Worm (Caenorhabditis elegans): Measurements from ENCODE around the gene Y39A1A.22.

- TF ChIP-seq ets-4 (tag; optimal IDR thresholded peaks at IDR 0.05) (no peak), ceh-14 (tag; optimal IDR thresholded peaks at IDR 0.05) (no peak), nhr-232 (tag; optimal IDR thresholded peaks at IDR 0.05) (no peak), elt-2 (tag; optimal IDR thresholded peaks at IDR 0.05) (no peak), unc-3 (GFP tag; conservative IDR thresholded peaks at IDR 0.05) (no peak), unc-3 (tag; optimal IDR thresholded peaks at IDR 0.05) (no peak), pat-9 (tag; optimal IDR thresholded peaks at IDR 0.05) (no peak), nhr-11 (tag; optimal IDR thresholded peaks at IDR 0.05) (no peak), hlh-15 (tag; optimal IDR thresholded peaks at IDR 0.05) (no peak), unc-86 (tag; optimal IDR thresholded peaks at IDR 0.05) (no peak), sox-4 (tag; optimal IDR thresholded peaks at IDR 0.05) (no peak), Y22D7AL.16 (tag; optimal IDR thresholded peaks at IDR 0.05) (no peak), ceh-19 (GFP tag; optimal IDR thresholded peaks at IDR 0.05) (no peak), ahr-1 (tag; optimal IDR thresholded peaks at IDR 0.05) (no peak)
Measured at ce11 chrIII:10733300-10733699, 26.5 kb upstream of the Y39A1A.22 start.
